Worm (Caenorhabditis elegans): ENCODE data around the gene Y116F11B.14.
A peak's percentile ranks its signal among the peaks of the same experiment; 100 is the strongest.

The Y116F11B.14 gene

DNA sequence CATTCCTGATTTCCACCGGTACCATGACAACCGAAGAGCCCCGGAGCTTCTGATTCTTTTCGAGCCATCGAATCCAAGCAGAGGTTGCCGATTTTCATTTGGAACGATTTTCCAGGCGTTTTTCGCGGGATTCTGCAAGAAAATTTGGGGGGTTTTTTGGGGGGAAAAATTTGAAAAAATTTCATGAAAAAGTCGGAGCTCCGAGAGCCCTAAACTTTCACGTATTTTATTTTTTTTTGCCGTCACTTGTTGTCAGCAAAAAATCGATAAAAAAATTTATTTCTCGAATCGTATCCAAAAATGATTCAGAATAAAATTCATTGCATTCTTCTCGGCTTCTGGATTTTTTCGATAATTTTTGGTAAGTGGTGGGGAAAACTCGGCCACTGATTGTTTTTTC lies 16.4 kb upstream of the Y116F11B.14 start, which contains the start of gene Y116F11B.13:
TSS of gene Y116F11B.13 (plus strand) at position 301 of the 400 bp plus-strand sequence.
- TF ChIP-seq lin-13 (GFP tag; optimal IDR thresholded peaks at IDR 0.05) (no peak), nhr-12 (tag; optimal IDR thresholded peaks at IDR 0.05) (no peak), ztf-4 (tag; optimal IDR thresholded peaks at IDR 0.05) (no peak), C34F6.9 (tag; optimal IDR thresholded peaks at IDR 0.05) (no peak), lin-39 (tag; optimal IDR thresholded peaks at IDR 0.05) (no peak), crh-2 (tag; optimal IDR thresholded peaks at IDR 0.05) (no peak), zag-1 (tag; optimal IDR thresholded peaks at IDR 0.05) (no peak), mbf-1 (tag; optimal IDR thresholded peaks at IDR 0.05) (no peak), nhr-129 (tag; optimal IDR thresholded peaks at IDR 0.05) (no peak), ZK546.5 (tag; optimal IDR thresholded peaks at IDR 0.05) (no peak), lin-11 (tag; optimal IDR thresholded peaks at IDR 0.05) (no peak), dmd-4 (tag; optimal IDR thresholded peaks at IDR 0.05) (no peak), aly-2 (tag; optimal IDR thresholded peaks at IDR 0.05) (no peak), unc-39 (tag; optimal IDR thresholded peaks at IDR 0.05) (no peak), egl-27 (tag; optimal IDR thresholded peaks at IDR 0.05) (no peak), ceh-16 (tag; optimal IDR thresholded peaks at IDR 0.05) (no peak), fos-1 (tag; optimal IDR thresholded peaks at IDR 0.05) (no peak)

DNA sequence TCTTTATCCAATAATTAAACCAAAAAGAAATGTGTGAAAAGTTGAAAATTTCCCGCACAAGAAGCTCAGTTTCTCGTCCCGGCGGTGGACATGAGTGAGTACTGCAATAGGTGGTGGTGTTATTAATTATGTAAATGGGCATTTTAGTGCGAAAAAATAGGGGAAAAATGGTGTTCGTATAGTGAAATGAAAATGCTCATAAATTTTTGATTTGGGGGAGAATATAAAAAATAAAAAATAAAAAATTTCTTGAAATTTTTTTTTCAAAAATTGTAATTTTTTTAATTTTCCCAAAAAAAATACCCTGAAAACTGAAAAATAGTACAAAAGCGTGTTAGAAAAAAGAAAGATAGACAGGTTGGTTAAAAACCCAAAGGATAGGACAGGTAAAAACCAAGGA lies 4.0 kb upstream of the Y116F11B.14 start, which contains the start of gene gly-4:
TSS of gene gly-4 (minus strand) at position 101 of the 400 bp plus-strand sequence.
- no peak for TF ChIP-seq fos-1 (tag; optimal IDR thresholded peaks at IDR 0.05)
- TF ChIP-seq nhr-11 (tag; optimal IDR thresholded peaks at IDR 0.05) = no peak
- no peak for TF ChIP-seq elt-1 (tag; optimal IDR thresholded peaks at IDR 0.05)
- no peak for TF ChIP-seq gmeb-1 (tag; optimal IDR thresholded peaks at IDR 0.05)
- no peak for TF ChIP-seq snpc-4 (tag; optimal IDR thresholded peaks at IDR 0.05)
- no peak for TF ChIP-seq nhr-10 (tag; optimal IDR thresholded peaks at IDR 0.05)
- TF ChIP-seq mdl-1 (tag; optimal IDR thresholded peaks at IDR 0.05) = no peak
- TF ChIP-seq elt-3 (tag; optimal IDR thresholded peaks at IDR 0.05) = no peak
- TF ChIP-seq F13H6.1 (tag; optimal IDR thresholded peaks at IDR 0.05) = no peak
- TF ChIP-seq nhr-12 (tag; optimal IDR thresholded peaks at IDR 0.05) = no peak
- no peak for TF ChIP-seq ceh-82 (tag; optimal IDR thresholded peaks at IDR 0.05)
- no peak for TF ChIP-seq ama-1 (optimal IDR thresholded peaks at IDR 0.05)
- no peak for TF ChIP-seq lin-11 (tag; optimal IDR thresholded peaks at IDR 0.05)
- no peak for TF ChIP-seq R02D3.7 (tag; optimal IDR thresholded peaks at IDR 0.05)
- no peak for TF ChIP-seq alr-1 (tag; optimal IDR thresholded peaks at IDR 0.05)
- no peak for TF ChIP-seq nhr-77 (tag; optimal IDR thresholded peaks at IDR 0.05)
- TF ChIP-seq ztf-4 (tag; optimal IDR thresholded peaks at IDR 0.05) = no peak
- TF ChIP-seq unc-62 (GFP tag; optimal IDR thresholded peaks at IDR 0.05) = no peak

DNA sequence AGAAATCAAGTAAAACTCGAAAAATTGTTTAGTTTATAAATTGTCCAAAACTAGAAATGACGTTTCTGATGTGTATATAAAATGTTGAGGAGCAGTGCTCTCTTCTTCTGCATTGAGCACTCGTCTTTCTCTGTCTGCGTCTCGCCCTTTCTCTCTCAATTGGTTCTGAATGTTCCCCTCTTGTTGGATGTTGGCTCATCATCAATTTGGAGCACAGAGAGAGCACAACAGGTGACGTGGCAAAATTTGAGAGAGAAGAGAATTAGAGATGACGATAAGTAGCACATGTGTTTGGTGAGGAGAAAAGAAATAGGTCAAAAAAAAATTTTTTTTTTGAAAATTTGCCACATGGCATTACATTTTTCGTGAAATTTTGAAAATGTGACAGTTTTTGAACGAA lies 1.7 kb upstream of the Y116F11B.14 start:
- TF ChIP-seq sma-9 (GFP tag; optimal IDR thresholded peaks at IDR 0.05) = peak; percentile 70
- no peak for TF ChIP-seq sma-9 (tag; optimal IDR thresholded peaks at IDR 0.05)
- TF ChIP-seq nhr-21 (tag; optimal IDR thresholded peaks at IDR 0.05) = no peak
- TF ChIP-seq nhr-23 (tag; optimal IDR thresholded peaks at IDR 0.05) = no peak
- peak; percentile 99 for TF ChIP-seq crh-2 (tag; optimal IDR thresholded peaks at IDR 0.05)
- no peak for TF ChIP-seq nhr-237 (tag; optimal IDR thresholded peaks at IDR 0.05)
- TF ChIP-seq aly-2 (tag; optimal IDR thresholded peaks at IDR 0.05) = no peak
- no peak for TF ChIP-seq sma-3 (GFP tag; optimal IDR thresholded peaks at IDR 0.05)
- TF ChIP-seq ZK546.5 (tag; optimal IDR thresholded peaks at IDR 0.05) = no peak
- no peak for TF ChIP-seq elt-1 (tag; optimal IDR thresholded peaks at IDR 0.05)
- no peak for TF ChIP-seq blmp-1 (tag; optimal IDR thresholded peaks at IDR 0.05; ENCODE audit: insufficient read depth)
- TF ChIP-seq skn-1 (tag; optimal IDR thresholded peaks at IDR 0.05) = no peak
- peak; percentile 23 for TF ChIP-seq sem-4 (tag; optimal IDR thresholded peaks at IDR 0.05)
- no peak for TF ChIP-seq nhr-12 (tag; optimal IDR thresholded peaks at IDR 0.05)
- TF ChIP-seq elt-3 (tag; optimal IDR thresholded peaks at IDR 0.05) = no peak
- peak; percentile 27 for TF ChIP-seq mab-5 (tag; optimal IDR thresholded peaks at IDR 0.05)
- no peak for TF ChIP-seq nhr-10 (tag; optimal IDR thresholded peaks at IDR 0.05)
- peak; percentile 58 for TF ChIP-seq unc-55 (GFP tag; optimal IDR thresholded peaks at IDR 0.05)
- TF ChIP-seq lin-11 (tag; optimal IDR thresholded peaks at IDR 0.05) = no peak
- TF ChIP-seq lsy-2 (tag; optimal IDR thresholded peaks at IDR 0.05) = peak in 1 of 2 experiments; percentile 74
- TF ChIP-seq nhr-25 (tag; optimal IDR thresholded peaks at IDR 0.05) = no peak
- TF ChIP-seq snpc-4 (tag; optimal IDR thresholded peaks at IDR 0.05) = no peak
- peak; percentile 80 for TF ChIP-seq nhr-129 (tag; optimal IDR thresholded peaks at IDR 0.05)
- no peak for TF ChIP-seq egl-27 (tag; optimal IDR thresholded peaks at IDR 0.05)
- TF ChIP-seq unc-62 (GFP tag; optimal IDR thresholded peaks at IDR 0.05) = no peak
- TF ChIP-seq ama-1 (optimal IDR thresholded peaks at IDR 0.05) = no peak
- TF ChIP-seq peb-1 (tag; optimal IDR thresholded peaks at IDR 0.05) = no peak
- TF ChIP-seq ztf-11 (tag; optimal IDR thresholded peaks at IDR 0.05) = no peak
- TF ChIP-seq nhr-6 (tag; optimal IDR thresholded peaks at IDR 0.05) = peak; percentile 30
- TF ChIP-seq C34F6.9 (tag; optimal IDR thresholded peaks at IDR 0.05) = peak; percentile 75
- no peak for TF ChIP-seq mbf-1 (tag; optimal IDR thresholded peaks at IDR 0.05)
- no peak for TF ChIP-seq dmd-4 (tag; optimal IDR thresholded peaks at IDR 0.05)
- TF ChIP-seq F13H6.1 (tag; optimal IDR thresholded peaks at IDR 0.05) = peak; percentile 66
- no peak for TF ChIP-seq Y55F3AM.14 (GFP tag; optimal IDR thresholded peaks at IDR 0.05)
- peak in 1 of 2 experiments; percentile 32 for TF ChIP-seq mdl-1 (tag; optimal IDR thresholded peaks at IDR 0.05)
- no peak for TF ChIP-seq alr-1 (tag; optimal IDR thresholded peaks at IDR 0.05)
- no peak for TF ChIP-seq gmeb-1 (tag; optimal IDR thresholded peaks at IDR 0.05)
- no peak for TF ChIP-seq ceh-82 (tag; optimal IDR thresholded peaks at IDR 0.05)
- TF ChIP-seq nhr-11 (tag; optimal IDR thresholded peaks at IDR 0.05) = no peak
- TF ChIP-seq lin-39 (tag; optimal IDR thresholded peaks at IDR 0.05) = no peak
- TF ChIP-seq lin-13 (GFP tag; optimal IDR thresholded peaks at IDR 0.05) = peak; percentile 60
- no peak for TF ChIP-seq nhr-77 (tag; optimal IDR thresholded peaks at IDR 0.05)

Data from whole organism, L2 larva.